Fruit fly (Drosophila melanogaster) whole organism, wandering third instar larva: ENCODE data around the gene kon.

Experiments
- Abd-B ChIP-seq: fragments of >200 bp; optimal IDR thresholded peaks from 2 replicates; lab custom pipeline; 2017; ENCODE audit warnings: missing biosample characterization, missing genetic modification characterization
- Hnf4 ChIP-seq: fragments of 200-800 bp; sonication (Bioruptor generic); optimal IDR thresholded peaks from 2 replicates; lab custom pipeline; 2016; ENCODE audit warnings: missing biosample characterization, mild to moderate bottlenecking, missing genetic modification characterization
- Jra ChIP-seq: sonication (Bioruptor generic); optimal IDR thresholded peaks from 2 replicates; lab custom pipeline; 2016; ENCODE audit warnings: missing biosample characterization, missing genetic modification characterization
- OdsH ChIP-seq: fragments of 200-800 bp; sonication (Bioruptor generic); optimal IDR thresholded peaks from 2 replicates; lab custom pipeline; 2016; ENCODE audit warnings: missing biosample characterization, mild to moderate bottlenecking, missing genetic modification characterization
- Vsx2 ChIP-seq: fragments of 200-300, 225-300 bp; sonication (Bioruptor generic); optimal IDR thresholded peaks from 2 replicates; lab custom pipeline; 2018; ENCODE audit warnings: missing biosample characterization, missing genetic modification characterization; ENCODE audit not compliant: partially characterized antibody
- br ChIP-seq: fragments of 200-800 bp; sonication (Bioruptor generic); optimal IDR thresholded peaks from 2 replicates; lab custom pipeline; 2016; ENCODE audit warnings: missing biosample characterization, missing genetic modification characterization
- ey ChIP-seq: fragments of 200-800 bp; sonication (Bioruptor generic); optimal IDR thresholded peaks from 2 replicates; lab custom pipeline; 2016; ENCODE audit warnings: missing biosample characterization, missing genetic modification characterization
- fru ChIP-seq: fragments of 200-800 bp; sonication (Bioruptor generic); optimal IDR thresholded peaks from 3 replicates; lab custom pipeline; 2016; ENCODE audit warnings: missing biosample characterization, mild to moderate bottlenecking, missing genetic modification characterization
- h ChIP-seq: fragments of 200-800 bp; sonication (Bioruptor generic); optimal IDR thresholded peaks from 3 replicates; lab custom pipeline; 2016; ENCODE audit warnings: missing biosample characterization, mild to moderate bottlenecking, missing genetic modification characterization
- jim ChIP-seq: fragments of 175-275, 200-325 bp; sonication (Bioruptor generic); optimal IDR thresholded peaks from 2 replicates; lab custom pipeline; 2016; ENCODE audit warnings: missing biosample characterization, mild to moderate bottlenecking, missing genetic modification characterization
- sage ChIP-seq: fragments of 200-800 bp; sonication (Bioruptor generic); optimal IDR thresholded peaks from 2 replicates; lab custom pipeline; 2016; ENCODE audit warnings: missing biosample characterization, mild to moderate bottlenecking, missing genetic modification characterization
- tai ChIP-seq: sonication (Bioruptor generic); optimal IDR thresholded peaks from 2 replicates; lab custom pipeline; 2016; ENCODE audit warnings: missing biosample characterization, missing genetic modification characterization
- usp ChIP-seq: fragments of >200 bp; optimal IDR thresholded peaks from 2 replicates; lab custom pipeline; 2017; ENCODE audit warnings: missing biosample characterization, missing genetic modification characterization
- woc ChIP-seq: sonication (Bioruptor generic); optimal IDR thresholded peaks from 2 replicates; lab custom pipeline; 2016; ENCODE audit warnings: missing biosample characterization, mild to moderate bottlenecking, missing genetic modification characterization

DNA sequence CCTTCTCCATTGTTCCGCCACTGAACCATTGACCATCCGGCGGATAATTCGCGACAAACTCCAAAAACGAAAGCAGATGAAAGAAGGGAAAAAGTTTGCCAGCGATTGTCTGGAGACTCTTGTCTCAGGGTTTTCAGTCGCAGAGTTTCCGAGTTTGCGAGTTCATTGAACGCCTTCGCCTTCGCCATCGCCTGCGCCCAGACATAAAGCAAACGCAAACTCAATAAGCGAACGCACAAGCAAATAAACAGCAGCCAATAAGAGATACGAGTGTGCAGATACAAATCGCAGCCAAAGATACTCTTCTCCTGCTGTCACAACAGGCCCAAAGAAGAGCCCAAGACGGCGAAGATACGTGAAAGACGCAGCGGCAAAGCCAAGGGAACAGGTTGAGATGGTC, 37.1 kb downstream of the kon start:
- TF ChIP-seq br (GFP tag; lab: Kevin White, UChicago) (no peak), Vsx2 (no peak), jim (GFP tag; lab: Kevin White, UChicago) (no peak), Hnf4 (GFP tag; lab: Kevin White, UChicago) (no peak), woc (GFP tag; lab: Kevin White, UChicago) (no peak), fru (GFP tag; lab: Kevin White, UChicago) (no peak), ey (GFP tag; lab: Kevin White, UChicago) (no peak), h (GFP tag; lab: Kevin White, UChicago) (no peak), Jra (GFP tag; lab: Kevin White, UChicago) (no peak), Abd-B (no peak), tai (GFP tag; lab: Kevin White, UChicago) (no peak), OdsH (no peak), sage (GFP tag; lab: Kevin White, UChicago) (no peak), usp (GFP tag; lab: Kevin White, UChicago) (no peak)
